Worm (Caenorhabditis elegans) whole organism, L2 larva: ENCODE measurements around the gene srw-141.

Experiments used
- aly-2 ChIP-seq: fragments of 150-350 bp; optimal IDR thresholded peaks from 2 replicates; lab custom pipeline; 2014; ENCODE audit warnings: missing biosample characterization, missing genetic modification characterization
- ceh-82 ChIP-seq: fragments of 150-350 bp; optimal IDR thresholded peaks from 2 replicates; lab custom pipeline; 2014; ENCODE audit warnings: missing biosample characterization, missing genetic modification characterization
- elt-1 ChIP-seq: fragments of 150-350 bp; optimal IDR thresholded peaks from 2 replicates; lab custom pipeline; 2014; ENCODE audit warnings: missing biosample characterization, missing genetic modification characterization
- fos-1 ChIP-seq: fragments of 150-350 bp; optimal IDR thresholded peaks from 2 replicates; lab custom pipeline; 2014; ENCODE audit warnings: missing biosample characterization, missing genetic modification characterization
- lin-13 ChIP-seq: fragments of 150-350 bp; optimal IDR thresholded peaks from 2 replicates; lab custom pipeline; 2014; ENCODE audit warnings: missing biosample characterization, missing genetic modification reagents, missing genetic modification characterization
- nhr-10 ChIP-seq: sonication (generic microtip); optimal IDR thresholded peaks from 2 replicates; lab custom pipeline; 2017; ENCODE audit warnings: missing biosample characterization, missing genetic modification characterization

DNA sequence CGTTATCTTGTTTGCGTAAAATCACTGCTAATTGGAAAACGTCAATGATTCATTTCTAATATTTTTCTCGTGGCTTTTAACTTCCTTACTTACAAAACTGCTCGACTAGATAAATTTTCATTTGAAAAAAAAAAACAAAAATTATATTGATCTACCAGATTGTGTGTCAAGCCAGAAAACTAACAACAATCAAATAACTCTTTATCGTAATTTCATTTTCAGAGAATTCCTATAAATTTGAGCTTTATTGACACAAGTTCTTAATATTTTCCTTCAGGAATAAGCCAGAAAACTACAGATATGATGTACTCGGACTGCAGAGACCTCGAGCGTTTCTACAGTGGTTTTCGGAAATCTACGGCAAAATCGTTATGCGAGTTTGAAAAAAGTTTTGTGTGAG, 37.9 kb upstream of the srw-141 start, which contains the start of gene srw-124:
- TF ChIP-seq aly-2 (tag; lab: Kevin White, UChicago) (no peak), nhr-10 (tag; lab: Kevin White, UChicago) (no peak), ceh-82 (tag; lab: Kevin White, UChicago) (no peak), lin-13 (GFP tag; lab: Kevin White, UChicago) (no peak), elt-1 (no peak), fos-1 (no peak)
